Worm (Caenorhabditis elegans) whole organism, L4/young adult: ENCODE data around the gene snt-6.

ENCODE experiments used
- W03F9.2 ChIP-seq: fragments of 150-350 bp; optimal IDR thresholded peaks from 2 replicates; lab custom pipeline; 2014; ENCODE audit warnings: missing biosample characterization, missing genetic modification characterization
- dao-5 ChIP-seq: sonication (generic microtip); optimal IDR thresholded peaks from 2 replicates; lab custom pipeline; 2016; ENCODE audit warnings: missing genotype, missing genetic modification characterization, moderate library complexity, missing compliant biosample characterization
- him-1 ChIP-seq: sonication (generic microtip); optimal IDR thresholded peaks from 2 replicates; lab custom pipeline; 2016; ENCODE audit warnings: missing genotype, missing genetic modification reagents, missing genetic modification characterization, missing compliant biosample characterization

The snt-6 gene

DNA sequence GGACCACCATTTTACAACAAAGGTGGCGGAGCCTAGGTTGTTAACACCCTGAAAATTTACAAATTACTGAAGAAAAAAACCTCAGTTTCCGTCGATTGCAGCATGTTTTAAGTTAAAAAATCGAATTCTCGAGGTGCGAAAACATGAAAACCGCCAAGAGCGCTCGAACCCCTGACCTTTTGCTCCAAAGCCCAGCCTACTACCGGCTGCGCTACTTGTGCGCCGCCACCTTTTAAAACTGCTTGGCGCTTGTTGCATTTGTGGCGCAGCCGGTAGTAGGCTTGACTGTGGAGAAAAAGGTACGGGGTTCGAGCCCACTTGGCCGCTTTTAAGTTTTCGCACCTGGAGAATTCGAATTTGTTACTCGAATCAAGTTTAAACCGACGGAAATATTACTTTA, at the start of gene snt-6:
TSS of gene snt-6 (minus strand) at position 58 of the 400 bp plus-strand sequence.
- TF ChIP-seq dao-5 (tag; lab: Kevin White, UChicago): no peak
- no peak for TF ChIP-seq him-1 (tag; lab: Kevin White, UChicago)
- TF ChIP-seq W03F9.2 (tag; lab: Kevin White, UChicago): no peak

DNA sequence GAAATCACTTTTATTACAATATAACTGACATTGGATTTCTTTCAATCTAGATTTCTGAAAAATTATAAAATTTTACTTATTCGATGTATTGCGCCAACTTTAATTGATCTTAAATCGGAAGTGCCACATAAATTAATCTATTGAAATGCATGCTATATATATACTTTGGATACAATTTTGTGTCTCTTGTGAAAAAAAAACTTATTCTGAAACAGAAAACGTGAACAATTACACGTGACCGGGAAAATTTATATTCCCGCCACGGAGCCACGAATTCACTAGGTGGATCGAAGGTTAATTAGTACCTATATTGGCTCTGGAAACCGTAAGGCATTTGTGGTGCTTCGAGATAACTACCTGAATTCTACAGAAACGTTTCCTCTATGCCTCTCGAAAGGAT, 49.7 kb upstream of the snt-6 start, which contains the start of gene F46F5.14:
TSS of gene F46F5.14 (plus strand) at position 301 of the 400 bp plus-strand sequence.
- TF ChIP-seq dao-5 (tag; lab: Kevin White, UChicago) (no peak), W03F9.2 (tag; lab: Kevin White, UChicago) (no peak), him-1 (tag; lab: Kevin White, UChicago) (no peak)

- TF ChIP-seq W03F9.2 (tag; lab: Kevin White, UChicago) (no peak), him-1 (tag; lab: Kevin White, UChicago) (no peak), dao-5 (tag; lab: Kevin White, UChicago) (no peak)
Observed at ce11 chrII:797445-797844, 47.4 kb upstream of the snt-6 start.

- TF ChIP-seq dao-5 (tag; lab: Kevin White, UChicago) (no peak), him-1 (tag; lab: Kevin White, UChicago) (no peak), W03F9.2 (tag; lab: Kevin White, UChicago) (no peak)
Observed at ce11 chrII:796916-797315, 46.9 kb upstream of the snt-6 start.

DNA sequence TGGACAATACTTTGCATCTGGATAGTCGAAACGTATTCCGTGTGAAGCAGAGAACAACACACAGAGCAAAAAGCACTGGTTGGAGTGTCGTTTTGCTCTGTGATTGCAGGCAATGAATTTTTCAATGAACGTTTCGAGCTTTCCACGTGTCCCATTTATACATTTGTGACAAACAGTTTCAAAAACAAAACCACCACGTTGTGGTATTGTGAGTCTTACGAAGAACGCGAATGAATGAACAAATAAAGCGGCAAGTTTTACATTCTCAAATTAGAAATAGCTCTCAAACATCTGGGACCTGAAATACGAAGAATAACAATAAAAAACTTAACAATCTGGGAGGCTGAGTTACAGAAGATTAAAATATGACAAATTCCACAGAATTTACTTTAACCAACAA, 41.8 kb upstream of the snt-6 start, which contains the start of gene F46F5.1:
TSS of gene F46F5.1 (minus strand) at position 101 of the 400 bp plus-strand sequence.
- TF ChIP-seq W03F9.2 (tag; lab: Kevin White, UChicago): no peak
- no peak for TF ChIP-seq dao-5 (tag; lab: Kevin White, UChicago)
- no peak for TF ChIP-seq him-1 (tag; lab: Kevin White, UChicago)

- TF ChIP-seq W03F9.2 (tag; lab: Kevin White, UChicago): no peak
- no peak for TF ChIP-seq dao-5 (tag; lab: Kevin White, UChicago)
Observed at ce11 chrII:788139-788538, 38.1 kb upstream of the snt-6 start, which contains the start of gene F46F5.15. TSS of gene F46F5.15 (plus strand) at chrII:788439.

DNA sequence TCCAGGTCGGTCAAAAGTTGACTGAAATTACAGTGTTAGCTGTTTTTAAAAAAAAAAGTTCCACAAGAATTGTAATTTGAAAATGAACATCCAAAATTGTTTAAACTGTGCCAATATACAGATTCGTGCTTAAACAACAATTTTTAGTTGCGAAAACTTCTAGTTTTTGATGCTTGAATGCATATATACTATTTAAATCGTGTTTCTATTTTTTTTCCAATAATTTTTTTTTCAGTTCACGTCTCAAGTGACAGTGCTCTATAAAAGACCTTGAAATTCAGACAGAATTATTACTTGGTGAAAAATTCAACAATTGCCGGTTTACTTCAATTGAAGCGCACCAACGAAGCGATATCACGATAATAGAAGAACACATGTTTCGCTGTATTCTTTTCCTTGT, 36.9 kb upstream of the snt-6 start, which contains the start of gene F46F5.16:
TSS of gene F46F5.16 (plus strand) at position 301 of the 400 bp plus-strand sequence.
- TF ChIP-seq dao-5 (tag; lab: Kevin White, UChicago): no peak

DNA sequence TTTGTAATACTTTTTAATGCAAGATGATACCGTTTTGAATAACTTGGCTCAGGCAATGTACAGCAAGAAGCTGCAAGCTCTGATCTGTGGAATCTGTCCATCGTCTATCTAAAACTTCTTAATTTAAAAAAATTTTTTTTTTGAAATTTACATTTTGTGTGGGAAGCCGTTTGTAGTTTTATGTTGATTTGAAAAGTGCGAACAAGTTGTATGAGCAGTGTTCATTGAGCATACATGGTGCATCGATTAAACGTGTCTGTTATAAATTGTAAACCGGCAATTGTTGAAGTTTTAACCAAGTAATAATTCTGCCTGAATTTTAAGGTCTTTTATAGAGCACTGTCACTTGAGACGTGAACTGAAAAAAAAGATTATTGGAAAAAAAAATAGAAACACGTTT, 33.5 kb upstream of the snt-6 start, which contains the start of gene Y39F10A.6:
TSS of gene Y39F10A.6 (minus strand) at position 101 of the 400 bp plus-strand sequence.
- TF ChIP-seq W03F9.2 (tag; lab: Kevin White, UChicago): no peak
- TF ChIP-seq him-1 (tag; lab: Kevin White, UChicago): no peak
- TF ChIP-seq dao-5 (tag; lab: Kevin White, UChicago): no peak

- TF ChIP-seq W03F9.2 (tag; lab: Kevin White, UChicago) (no peak), him-1 (tag; lab: Kevin White, UChicago) (no peak), dao-5 (tag; lab: Kevin White, UChicago) (no peak)
Observed at ce11 chrII:782903-783302, 32.9 kb upstream of the snt-6 start, which contains the start of gene Y39F10A.3. TSS of gene Y39F10A.3 (minus strand) at chrII:783003.

- TF ChIP-seq him-1 (tag; lab: Kevin White, UChicago): no peak
- no peak for TF ChIP-seq dao-5 (tag; lab: Kevin White, UChicago)
Observed at ce11 chrII:775033-775432, 25.0 kb upstream of the snt-6 start, which contains the start of gene Y39F10A.1. TSS of gene Y39F10A.1 (plus strand) at chrII:775333.

DNA sequence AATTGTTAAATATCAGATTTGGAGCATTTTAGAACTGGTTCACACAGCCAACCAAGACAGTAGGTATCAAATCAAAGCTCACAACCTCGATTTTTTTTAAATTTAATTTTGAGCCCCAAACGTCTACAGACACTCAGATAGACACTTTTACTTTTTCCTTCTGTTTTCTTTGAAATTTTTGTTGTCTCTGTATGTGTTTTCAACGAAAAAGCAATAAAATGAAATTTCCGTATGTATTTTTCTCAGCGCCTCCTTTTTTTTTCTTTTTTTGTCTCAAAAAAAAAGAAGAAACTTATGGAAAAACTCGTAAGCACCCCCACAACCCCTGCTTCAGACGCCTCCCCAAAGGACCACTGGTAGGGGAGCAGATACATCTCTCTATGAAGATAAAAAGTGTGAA, 23.8 kb upstream of the snt-6 start:
- TF ChIP-seq him-1 (tag; lab: Kevin White, UChicago): no peak
- no peak for TF ChIP-seq dao-5 (tag; lab: Kevin White, UChicago)
- no peak for TF ChIP-seq W03F9.2 (tag; lab: Kevin White, UChicago)

DNA sequence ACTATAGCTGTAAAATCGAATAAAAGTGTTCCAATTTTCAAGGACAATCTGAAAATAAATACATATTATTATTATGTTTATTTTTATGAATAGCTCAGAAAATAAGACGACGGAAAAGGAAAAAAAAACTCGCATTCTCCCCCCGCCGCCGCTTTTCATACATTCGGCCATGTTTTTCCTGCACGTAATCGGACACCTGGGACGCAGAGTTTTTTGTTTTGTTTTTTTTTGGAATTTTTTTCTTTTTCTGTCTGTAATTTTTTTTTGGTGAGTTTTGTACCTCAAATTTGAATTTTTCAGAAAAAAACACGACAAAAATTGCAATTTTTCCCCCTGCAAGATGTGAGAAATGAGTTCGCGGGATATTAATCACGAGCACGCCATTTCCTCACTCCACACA, 20.2 kb upstream of the snt-6 start, which contains the start of gene C08G5.6:
TSS of gene C08G5.6 (plus strand) at position 301 of the 400 bp plus-strand sequence.
- TF ChIP-seq him-1 (tag; lab: Kevin White, UChicago): no peak
- TF ChIP-seq dao-5 (tag; lab: Kevin White, UChicago): no peak
- TF ChIP-seq W03F9.2 (tag; lab: Kevin White, UChicago): no peak

ce11 chrII:769250-769649, 19.2 kb upstream of the snt-6 start:
- TF ChIP-seq dao-5 (tag; lab: Kevin White, UChicago) (no peak), W03F9.2 (tag; lab: Kevin White, UChicago) (no peak), him-1 (tag; lab: Kevin White, UChicago) (no peak)

DNA sequence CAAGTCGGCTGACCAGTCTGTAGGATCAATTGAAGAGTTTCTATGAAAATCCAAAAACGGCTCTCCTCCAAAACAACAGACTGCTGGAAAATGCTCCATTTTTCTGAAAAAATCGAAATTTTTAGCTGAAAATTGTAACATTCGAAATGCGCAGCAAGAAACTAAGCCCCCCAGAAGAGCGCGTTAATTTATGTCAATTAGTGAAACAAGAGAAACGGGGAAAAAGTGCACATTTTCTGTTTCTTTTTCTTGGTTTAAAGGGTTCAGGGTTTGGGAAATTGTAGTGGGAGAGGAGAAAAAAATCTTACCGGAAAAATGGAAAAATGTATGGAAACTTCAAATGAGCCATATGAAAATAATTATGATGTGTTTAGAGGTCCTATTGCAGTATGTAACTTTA, 15.2 kb upstream of the snt-6 start, which contains the start of gene C08G5.7:
TSS of gene C08G5.7 (minus strand) at position 101 of the 400 bp plus-strand sequence.
- TF ChIP-seq dao-5 (tag; lab: Kevin White, UChicago) (no peak), W03F9.2 (tag; lab: Kevin White, UChicago) (no peak), him-1 (tag; lab: Kevin White, UChicago) (no peak)
